Worm (Caenorhabditis elegans): Measurements from ENCODE around the gene xpf-1.
A peak's percentile ranks its signal among the peaks of the same experiment; 100 is the strongest.

xpf-1 gene

ce11 chrII:11705787-11706186 is 9.8 kb downstream of the xpf-1 start, which contains the start of gene VF13D12L.3:
Gene VF13D12L.3 (plus strand): TSS chrII:11706009.
- TF ChIP-seq elt-2 (tag; optimal IDR thresholded peaks at IDR 0.05) (no peak), dmd-4 (tag; optimal IDR thresholded peaks at IDR 0.05; ENCODE audit: borderline replicate concordance) (no peak), ceh-31 (tag; optimal IDR thresholded peaks at IDR 0.05) (no peak), fkh-10 (GFP tag; optimal IDR thresholded peaks at IDR 0.05) (no peak), nhr-11 (tag; optimal IDR thresholded peaks at IDR 0.05) (no peak), pha-2 (tag; optimal IDR thresholded peaks at IDR 0.05) (no peak), pros-1 (tag; optimal IDR thresholded peaks at IDR 0.05) (no peak)

- TF ChIP-seq ama-1 (optimal IDR thresholded peaks at IDR 0.05) = no peak
- no peak for TF ChIP-seq C38D4.7 (GFP tag; optimal IDR thresholded peaks at IDR 0.05)
- TF ChIP-seq elt-4 (tag; optimal IDR thresholded peaks at IDR 0.05) = no peak
- no peak for TF ChIP-seq gmeb-2 (tag; optimal IDR thresholded peaks at IDR 0.05)
- no peak for TF ChIP-seq fkh-6 (tag; optimal IDR thresholded peaks at IDR 0.05)
- no peak for TF ChIP-seq elt-2 (tag; optimal IDR thresholded peaks at IDR 0.05)
Observed at ce11 chrII:11709464-11709863, 13.5 kb downstream of the xpf-1 start, which contains the start of gene fcmt-1. Gene fcmt-1 (minus strand): TSS chrII:11709564.

- TF ChIP-seq ahr-1 (tag; optimal IDR thresholded peaks at IDR 0.05) (no peak), ceh-18 (tag; optimal IDR thresholded peaks at IDR 0.05) (no peak)
Observed at ce11 chrII:11710771-11711170, 14.8 kb downstream of the xpf-1 start.

DNA sequence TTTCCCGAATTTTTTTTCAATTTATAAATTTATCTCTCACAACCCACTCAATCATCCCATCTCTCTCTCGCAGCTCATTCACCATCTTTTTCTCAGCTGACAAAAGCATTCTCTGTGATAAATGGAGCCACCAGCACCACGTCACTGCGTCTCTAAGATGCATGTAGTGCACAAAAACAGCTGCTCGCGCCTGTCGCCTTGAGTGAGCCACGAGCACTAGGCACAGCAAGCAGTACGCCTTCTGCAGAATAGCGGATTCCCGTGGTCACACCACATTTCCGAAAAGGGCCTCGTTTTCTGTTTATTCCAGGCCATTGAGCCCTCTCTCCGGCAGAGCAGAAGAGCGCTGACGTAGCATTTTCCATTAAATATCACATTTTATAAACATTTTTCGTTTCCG is 17.6 kb downstream of the xpf-1 start, which contains the start of gene F13D12.10:
F13D12.10 (plus strand) TSS at position 231 of the 400 bp plus-strand sequence.
- TF ChIP-seq ceh-18 (tag; optimal IDR thresholded peaks at IDR 0.05) (peak; percentile 64), unc-55 (GFP tag; optimal IDR thresholded peaks at IDR 0.05) (peak; percentile 20), unc-3 (GFP tag; conservative IDR thresholded peaks at IDR 0.05) (no peak), unc-3 (tag; optimal IDR thresholded peaks at IDR 0.05) (no peak), dve-1 (tag; optimal IDR thresholded peaks at IDR 0.05) (no peak), hlh-8 (tag; optimal IDR thresholded peaks at IDR 0.05) (no peak), pat-9 (tag; optimal IDR thresholded peaks at IDR 0.05) (no peak)

- TF ChIP-seq Y22D7AL.16 (tag; optimal IDR thresholded peaks at IDR 0.05) (no peak), lim-6 (tag; optimal IDR thresholded peaks at IDR 0.05) (no peak), zip-5 (tag; optimal IDR thresholded peaks at IDR 0.05) (no peak), mec-3 (tag; optimal IDR thresholded peaks at IDR 0.05; ENCODE audit: borderline replicate concordance) (no peak)
Observed at ce11 chrII:11714728-11715127, 18.8 kb downstream of the xpf-1 start.

ce11 chrII:11719533-11719932 is 23.6 kb downstream of the xpf-1 start:
- TF ChIP-seq rnt-1 (tag; optimal IDR thresholded peaks at IDR 0.05) (no peak), hlh-15 (tag; optimal IDR thresholded peaks at IDR 0.05) (no peak), nhr-232 (tag; optimal IDR thresholded peaks at IDR 0.05) (no peak), dve-1 (tag; optimal IDR thresholded peaks at IDR 0.05) (no peak), hlh-13 (GFP tag; optimal IDR thresholded peaks at IDR 0.05) (no peak), nfya-1 (tag; optimal IDR thresholded peaks at IDR 0.05) (no peak), ceh-31 (tag; optimal IDR thresholded peaks at IDR 0.05) (no peak), fkh-10 (GFP tag; optimal IDR thresholded peaks at IDR 0.05) (no peak), zip-5 (tag; optimal IDR thresholded peaks at IDR 0.05) (no peak), pax-1 (tag; optimal IDR thresholded peaks at IDR 0.05) (no peak), unc-3 (GFP tag; conservative IDR thresholded peaks at IDR 0.05) (no peak), unc-3 (tag; optimal IDR thresholded peaks at IDR 0.05) (no peak), ceh-19 (GFP tag; optimal IDR thresholded peaks at IDR 0.05) (no peak), ets-4 (tag; optimal IDR thresholded peaks at IDR 0.05) (no peak), madf-2 (tag; optimal IDR thresholded peaks at IDR 0.05) (no peak), ceh-14 (tag; optimal IDR thresholded peaks at IDR 0.05) (no peak)
